Worm (Caenorhabditis elegans) whole organism, midembryonic: ENCODE measurements around the gene F47B10.6.

Experiments
- cog-1 ChIP-seq: sonication (generic microtip); optimal IDR thresholded peaks from 2 replicates; lab custom pipeline; 2016; ENCODE audit warnings: missing genetic modification characterization, missing compliant biosample characterization
- flt-1 ChIP-seq: fragments of 200-800 bp; sonication (Bioruptor generic); IDR thresholded peaks from 2 replicates; pipeline ENCODE4 v1.3.6; 2022; ENCODE audit warnings: missing genetic modification characterization, missing compliant biosample characterization
- ztf-23 ChIP-seq: fragments of 200-800 bp; sonication (Bioruptor generic); IDR thresholded peaks from 2 replicates; pipeline ENCODE4 v1.3.6; 2022; ENCODE audit warnings: missing genetic modification reagents, missing genetic modification characterization, missing compliant biosample characterization

ce11 chrX:10844137-10844536, 44.2 kb upstream of the F47B10.6 start:
- TF ChIP-seq flt-1 (no peak), ztf-23 (GFP tag; lab: Robert Waterston, UW) (no peak), cog-1 (tag; lab: Kevin White, UChicago) (no peak)
